Fruit fly (Drosophila melanogaster) whole organism, embryonic: ENCODE data around the gene MESR3.

ENCODE experiments used
- Atf6 ChIP-seq: fragments of 200-800 bp; sonication (Bioruptor generic); IDR thresholded peaks from 2 replicates; pipeline ENCODE4 v1.3.6; 2022; ENCODE audit warnings: missing biosample characterization, missing genetic modification characterization
- CG10654 ChIP-seq: fragments of 200-800 bp; sonication (Bioruptor generic); optimal IDR thresholded peaks from 2 replicates; lab custom pipeline; 2016; ENCODE audit warnings: missing biosample characterization, missing genetic modification characterization
- CG11723 ChIP-seq: fragments of 200-800 bp; sonication (Bioruptor generic); optimal IDR thresholded peaks from 2 replicates; lab custom pipeline; 2017; ENCODE audit warnings: missing biosample characterization, mild to moderate bottlenecking, missing genetic modification characterization
- CG12071 ChIP-seq: fragments of 200-800 bp; sonication (Bioruptor generic); optimal IDR thresholded peaks from 3 replicates; lab custom pipeline; 2018; ENCODE audit warnings: missing biosample characterization, mild to moderate bottlenecking, missing genetic modification characterization
- CG12236 ChIP-seq: fragments of 200-800 bp; sonication (Bioruptor generic); optimal IDR thresholded peaks from 2 replicates; lab custom pipeline; 2016; ENCODE audit warnings: missing biosample characterization, missing genetic modification characterization
- CG13775 ChIP-seq: fragments of 200-800 bp; sonication (Bioruptor generic); optimal IDR thresholded peaks from 3 replicates; lab custom pipeline; 2017; ENCODE audit warnings: missing biosample characterization, mild to moderate bottlenecking, missing genetic modification characterization
- CG14014 ChIP-seq: fragments of 200-800 bp; sonication (Bioruptor generic); IDR thresholded peaks from 2 replicates; pipeline ENCODE4 v1.3.6; 2022; ENCODE audit warnings: missing biosample characterization, missing genetic modification characterization
- CG15011 ChIP-seq: fragments of 200-800 bp; sonication (Bioruptor generic); optimal IDR thresholded peaks from 3 replicates; lab custom pipeline; 2018; ENCODE audit warnings: missing biosample characterization, mild to moderate bottlenecking, missing genetic modification characterization
- CG16779 ChIP-seq: fragments of 200-800 bp; sonication (Bioruptor generic); IDR thresholded peaks from 2 replicates; pipeline ENCODE4 v1.3.6; 2022; ENCODE audit warnings: missing biosample characterization, missing genetic modification characterization
- CG16863 ChIP-seq: fragments of 200-800 bp; sonication (Bioruptor generic); optimal IDR thresholded peaks from 3 replicates; lab custom pipeline; 2016; ENCODE audit warnings: missing biosample characterization, missing genetic modification characterization
- CG17802 ChIP-seq: fragments of 200-800 bp; sonication (Bioruptor generic); optimal IDR thresholded peaks from 2 replicates; lab custom pipeline; 2018; ENCODE audit warnings: missing biosample characterization, mild to moderate bottlenecking, missing genetic modification characterization, moderate library complexity
- CG18476 ChIP-seq: fragments of 200-800 bp; sonication (Bioruptor generic); optimal IDR thresholded peaks from 2 replicates; lab custom pipeline; 2016; ENCODE audit warnings: missing biosample characterization, mild to moderate bottlenecking, missing genetic modification characterization
- CG2678 ChIP-seq: fragments of 200-800 bp; sonication (Bioruptor generic); optimal IDR thresholded peaks from 3 replicates; lab custom pipeline; 2019; ENCODE audit warnings: missing biosample characterization, mild to moderate bottlenecking, missing genetic modification characterization, moderate library complexity
- CG32767 ChIP-seq: fragments of 200-800 bp; sonication (Bioruptor generic); IDR thresholded peaks from 2 replicates; pipeline ENCODE4 v1.3.6; 2022; ENCODE audit warnings: missing biosample characterization, missing genetic modification characterization
- CG3407 ChIP-seq: fragments of 200-800 bp; sonication (Bioruptor generic); optimal IDR thresholded peaks from 2 replicates; lab custom pipeline; 2018; ENCODE audit warnings: missing biosample characterization, mild to moderate bottlenecking, missing genetic modification characterization
- CG4820 ChIP-seq: fragments of 200-800 bp; sonication (Bioruptor generic); optimal IDR thresholded peaks from 3 replicates; lab custom pipeline; 2016; ENCODE audit warnings: missing biosample characterization, missing genetic modification characterization
- CG6175 ChIP-seq: fragments of 200-800 bp; sonication (Bioruptor generic); IDR thresholded peaks from 3 replicates; pipeline ENCODE4 v1.3.6; 2022; ENCODE audit warnings: missing biosample characterization, missing genetic modification characterization
- CG7372 ChIP-seq: fragments of 200-800 bp; sonication (Bioruptor generic); IDR thresholded peaks from 2 replicates; pipeline ENCODE4 v1.3.6; 2022; ENCODE audit warnings: missing biosample characterization, missing genetic modification characterization
- CG8924 ChIP-seq: fragments of 200-800 bp; optimal IDR thresholded peaks from 3 replicates; lab custom pipeline; 2019; ENCODE audit warnings: missing biosample characterization, mild to moderate bottlenecking, missing genetic modification characterization, moderate library complexity
- Camta ChIP-seq: fragments of 200-800 bp; sonication (Bioruptor generic); optimal IDR thresholded peaks from 2 replicates; lab custom pipeline; 2016; ENCODE audit warnings: missing biosample characterization, missing genetic modification characterization
- D19A ChIP-seq: fragments of 200-800 bp; optimal IDR thresholded peaks from 3 replicates; lab custom pipeline; 2019; ENCODE audit warnings: missing biosample characterization, mild to moderate bottlenecking, missing genetic modification characterization, moderate library complexity
- Deaf1 ChIP-seq: fragments of 200-800 bp; optimal IDR thresholded peaks from 3 replicates; lab custom pipeline; 2019; ENCODE audit warnings: missing biosample characterization, mild to moderate bottlenecking, missing genetic modification characterization, moderate library complexity
- Hmr ChIP-seq: fragments of 200-800 bp; sonication (Bioruptor generic); optimal IDR thresholded peaks from 3 replicates; lab custom pipeline; 2017; ENCODE audit warnings: mild to moderate bottlenecking, missing biosample characterization, missing genetic modification reagents, missing genetic modification characterization
- Hr39 ChIP-seq: fragments of >200 bp; optimal IDR thresholded peaks from 2 replicates; lab custom pipeline; 2017
- Med ChIP-seq: fragments of 200-800 bp; sonication (Bioruptor generic); peaks from one replicate; lab custom pipeline; 2016; ENCODE audit warnings: missing biosample characterization, missing genetic modification characterization, mild to moderate bottlenecking, inconsistent platforms, moderate library complexity
- Opbp ChIP-seq: fragments of 200-800 bp; sonication (Bioruptor generic); IDR thresholded peaks from 3 replicates; pipeline ENCODE4 v1.3.6; 2022; ENCODE audit warnings: missing biosample characterization, missing genetic modification characterization; ENCODE audit not compliant: partially characterized antibody
- Rx ChIP-seq: fragments of 200-800 bp; sonication (Bioruptor generic); IDR thresholded peaks from 2 replicates; pipeline ENCODE4 v1.3.6; 2022; ENCODE audit warnings: missing biosample characterization, missing genetic modification characterization
- Sin3A ChIP-seq: fragments of >200 bp; optimal IDR thresholded peaks from 2 replicates; lab custom pipeline; 2018
- Usf ChIP-seq: fragments of 200-800 bp; sonication (Bioruptor generic); optimal IDR thresholded peaks from 2 replicates; lab custom pipeline; 2017; ENCODE audit warnings: missing genotype, missing biosample characterization, missing genetic modification characterization
- Xrp1 ChIP-seq: fragments of 200-800 bp; sonication (Bioruptor generic); IDR thresholded peaks from 2 replicates; pipeline ENCODE4 v1.3.6; 2022; ENCODE audit warnings: missing biosample characterization, missing genetic modification characterization
- al ChIP-seq: fragments of 200-800 bp; sonication (Bioruptor generic); IDR thresholded peaks from 2 replicates; pipeline ENCODE4 v1.3.6; 2022; ENCODE audit warnings: missing biosample characterization, missing genetic modification characterization
- ash1 ChIP-seq: fragments of 200-800 bp; sonication (Bioruptor generic); optimal IDR thresholded peaks from 2 replicates; lab custom pipeline; 2018; ENCODE audit warnings: missing biosample characterization, mild to moderate bottlenecking, missing genetic modification characterization
- ato ChIP-seq: fragments of 200-800 bp; sonication (Bioruptor generic); IDR thresholded peaks from 2 replicates; pipeline ENCODE4 v1.3.6; 2022; ENCODE audit warnings: missing biosample characterization, missing genetic modification characterization; ENCODE audit not compliant: partially characterized antibody
- danr ChIP-seq: fragments of 200-800 bp; sonication (Bioruptor generic); IDR thresholded peaks from 2 replicates; pipeline ENCODE4 v1.3.6; 2022; ENCODE audit warnings: missing biosample characterization, missing genetic modification characterization
- eve ChIP-seq, 2 experiments: fragments of >200 bp; optimal IDR thresholded peaks; 2 replicates each; lab custom pipeline; 2017; ENCODE audit warnings: missing biosample characterization in 2 of 2, missing genetic modification characterization in 2 of 2
- ewg ChIP-seq: fragments of 200-800 bp; sonication (Bioruptor generic); optimal IDR thresholded peaks from 3 replicates; lab custom pipeline; 2017; ENCODE audit warnings: mild to moderate bottlenecking, missing biosample characterization, missing genetic modification reagents, missing genetic modification characterization
- ham ChIP-seq: fragments of 200-800 bp; sonication (Bioruptor generic); IDR thresholded peaks from 2 replicates; pipeline ENCODE4 v1.3.6; 2022; ENCODE audit warnings: missing biosample characterization, missing genetic modification characterization
- ken ChIP-seq: fragments of 200-800 bp; sonication (Bioruptor generic); IDR thresholded peaks from 3 replicates; pipeline ENCODE4 v1.3.6; 2022; ENCODE audit warnings: missing biosample characterization, missing genetic modification characterization
- mam ChIP-seq: fragments of 200-800 bp; sonication (Bioruptor generic); optimal IDR thresholded peaks from 3 replicates; lab custom pipeline; 2016; ENCODE audit warnings: missing biosample characterization, missing genetic modification characterization
- nmo ChIP-seq: fragments of 200-800 bp; sonication (Bioruptor generic); optimal IDR thresholded peaks from 2 replicates; lab custom pipeline; 2018; ENCODE audit warnings: missing biosample characterization, mild to moderate bottlenecking, missing genetic modification characterization, moderate library complexity
- pan ChIP-seq, 4 experiments: fragments of >200 bp in 3 of 4; fragments of 200-800 bp in 1 of 4; sonication (Bioruptor generic) in 1 of 4; optimal IDR thresholded peaks in 3 of 4; IDR thresholded peaks in 1 of 4; 2 replicates each; pipeline versions ENCODE4 v1.3.6 to Lab custom; 2017 to 2022; ENCODE audit warnings: missing biosample characterization in 2 of 4, missing genetic modification characterization in 2 of 4, mixed read lengths in 1 of 4
- schlank ChIP-seq: fragments of 200-800 bp; sonication (Bioruptor generic); optimal IDR thresholded peaks from 2 replicates; lab custom pipeline; 2018; ENCODE audit warnings: missing biosample characterization, mild to moderate bottlenecking, missing genetic modification characterization
- sima ChIP-seq: fragments of 200-800 bp; sonication (Bioruptor generic); optimal IDR thresholded peaks from 2 replicates; lab custom pipeline; 2016; ENCODE audit warnings: missing biosample characterization, missing genetic modification characterization
- sisA ChIP-seq: fragments of 200-800 bp; sonication (Bioruptor generic); IDR thresholded peaks from 2 replicates; pipeline ENCODE4 v1.3.6; 2022; ENCODE audit warnings: missing biosample characterization, missing genetic modification characterization
- sr ChIP-seq: fragments of 200-800 bp; sonication (Bioruptor generic); IDR thresholded peaks from 3 replicates; pipeline ENCODE4 v1.3.6; 2022; ENCODE audit warnings: missing biosample characterization, missing genetic modification characterization
- stc ChIP-seq: fragments of 200-800 bp; sonication (Bioruptor generic); IDR thresholded peaks from 2 replicates; pipeline ENCODE4 v1.3.6; 2022; ENCODE audit warnings: missing biosample characterization, missing genetic modification characterization
- stwl ChIP-seq: fragments of 200-800 bp; sonication (Bioruptor generic); optimal IDR thresholded peaks from 3 replicates; lab custom pipeline; 2018; ENCODE audit warnings: missing biosample characterization, mild to moderate bottlenecking, missing genetic modification characterization, moderate library complexity
- tio ChIP-seq: fragments of 200-800 bp; sonication (Bioruptor generic); optimal IDR thresholded peaks from 2 replicates; lab custom pipeline; 2017; ENCODE audit warnings: missing biosample characterization, missing genetic modification characterization, inconsistent platforms
- wdn ChIP-seq: fragments of 200-800 bp; sonication (Bioruptor generic); IDR thresholded peaks from 2 replicates; pipeline ENCODE4 v1.3.6; 2022; ENCODE audit warnings: missing biosample characterization, missing genetic modification characterization
- zen ChIP-seq: fragments of 200-800 bp; sonication (Bioruptor generic); optimal IDR thresholded peaks from 3 replicates; lab custom pipeline; 2018; ENCODE audit warnings: missing biosample characterization, mild to moderate bottlenecking, missing genetic modification characterization, moderate library complexity

Gene MESR3

DNA sequence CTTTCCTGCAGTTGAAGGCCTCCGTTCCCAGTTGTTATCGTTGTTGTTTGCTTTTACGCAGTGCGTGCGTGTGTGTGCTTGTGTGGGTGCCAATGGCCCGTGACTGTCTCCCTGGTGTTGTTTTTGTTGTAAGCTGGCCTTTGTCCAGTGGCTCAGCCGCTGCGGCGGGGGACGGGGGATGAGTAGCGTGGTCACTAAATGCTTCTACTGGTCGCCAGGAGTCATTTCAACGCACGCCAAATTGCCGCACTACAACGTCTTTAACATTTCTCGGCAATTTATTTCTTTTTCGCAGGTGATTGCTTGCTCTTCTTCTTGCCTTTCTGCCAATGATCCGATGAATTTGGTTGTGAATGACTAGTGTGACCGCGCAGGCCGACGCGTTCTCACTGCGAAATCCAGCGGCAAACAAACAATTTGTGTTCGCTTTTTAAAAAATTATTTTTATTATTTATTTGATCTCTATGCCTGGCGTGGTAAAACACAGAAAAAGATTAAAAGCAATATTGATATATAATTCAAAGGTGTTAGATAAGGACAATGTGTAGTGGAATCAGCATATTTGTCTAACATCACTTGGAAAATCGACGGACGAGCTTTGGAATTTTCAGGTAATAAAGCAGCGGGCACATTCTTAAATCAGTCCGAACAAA is 91.3 kb downstream of the MESR3 start, which contains the start of the genes Faf2 and Grip71 (continued):
- TF ChIP-seq CG10654 (GFP tag; lab: Kevin White, UChicago): peak; percentile 92
- TF ChIP-seq CG11723: peak; percentile 75
- peak; percentile 83 for TF ChIP-seq CG32767 (GFP tag; lab: Robert Waterston, UW)
- TF ChIP-seq CG7372 (GFP tag; lab: Robert Waterston, UW): peak; percentile 95
- TF ChIP-seq CG4820 (GFP tag; lab: Kevin White, UChicago): peak; percentile 88
- TF ChIP-seq zen (tag; lab: Kevin White, UChicago): peak; percentile 94
- TF ChIP-seq ato (GFP tag; lab: Robert Waterston, UW): no peak
- TF ChIP-seq sisA: peak; percentile 98
- TF ChIP-seq Rx (GFP tag; lab: Robert Waterston, UW): peak; percentile 93
- peak; percentile 80 for TF ChIP-seq CG3407 (GFP tag; lab: Kevin White, UChicago)
- TF ChIP-seq CG12071: peak; percentile 41
- TF ChIP-seq al (GFP tag; lab: Robert Waterston, UW): peak; percentile 95
- peak; percentile 88 for TF ChIP-seq Hmr
- TF ChIP-seq schlank (tag; lab: Kevin White, UChicago): peak; percentile 44
- no peak for TF ChIP-seq Hr39 (lab: Kevin White, UChicago)
- TF ChIP-seq CG2678 (tag; lab: Kevin White, UChicago): peak; percentile 89
- peak; percentile 74 for TF ChIP-seq stwl (tag; lab: Kevin White, UChicago)
- TF ChIP-seq Xrp1: peak; percentile 94
- peak; percentile 84 for TF ChIP-seq CG6175
- TF ChIP-seq CG8924 (tag; lab: Kevin White, UChicago): peak; percentile 86
- TF ChIP-seq stc: peak; percentile 91
- TF ChIP-seq CG18476 (GFP tag; lab: Kevin White, UChicago): peak; percentile 90
- TF ChIP-seq nmo (GFP tag; lab: Kevin White, UChicago): peak; percentile 97
- peak; percentile 58 for TF ChIP-seq Deaf1 (tag; lab: Kevin White, UChicago)
- no peak for TF ChIP-seq eve (GFP tag; optimal IDR thresholded peaks at IDR 0.05; lab: Kevin White, UChicago)
- peak; percentile 93 for TF ChIP-seq mam (GFP tag; lab: Kevin White, UChicago)
- TF ChIP-seq Sin3A (lab: Kevin White, UChicago): peak; percentile 94
- peak; percentile 87 for TF ChIP-seq Usf
- no peak for TF ChIP-seq ash1 (GFP tag; lab: Kevin White, UChicago)
- TF ChIP-seq CG16863 (GFP tag; lab: Kevin White, UChicago): peak; percentile 76
- TF ChIP-seq CG12236: no peak
- peak; percentile 85 for TF ChIP-seq ewg
- TF ChIP-seq ham (GFP tag; lab: Robert Waterston, UW): peak; percentile 82
- TF ChIP-seq CG15011 (GFP tag; lab: Kevin White, UChicago): peak; percentile 56
- TF ChIP-seq sima (GFP tag; lab: Kevin White, UChicago): no peak
- TF ChIP-seq CG14014 (GFP tag; lab: Robert Waterston, UW): peak; percentile 95
- peak; percentile 91 for TF ChIP-seq CG13775
- TF ChIP-seq sr (GFP tag; lab: Robert Waterston, UW): peak; percentile 72; the same call in 1 of the 3 replicates
- TF ChIP-seq Atf6 (GFP tag; lab: Robert Waterston, UW): peak; percentile 88
- peak; percentile 96 for TF ChIP-seq ken
- no peak for TF ChIP-seq pan (optimal IDR thresholded peaks at IDR 0.05; lab: Kevin White, UChicago)
- peak in 1 of 2 experiments; percentile 95 for TF ChIP-seq pan (GFP tag; optimal IDR thresholded peaks at IDR 0.05 in 1 of 2, IDR thresholded peaks at IDR 0.05 in 1 of 2)
- peak; percentile 94 for TF ChIP-seq CG17802 (tag; lab: Kevin White, UChicago)
- peak; percentile 89; the same call in 1 of the 2 replicates for TF ChIP-seq danr
- peak; percentile 76 for TF ChIP-seq Camta
- TF ChIP-seq Med (GFP tag; lab: Kevin White, UChicago): peak; percentile 97
- peak; percentile 83; the same call in 1 of the 2 replicates for TF ChIP-seq CG16779 (GFP tag; lab: Robert Waterston, UW)
- TF ChIP-seq D19A (tag; lab: Kevin White, UChicago): peak; percentile 74
- peak; percentile 31; the same call in 1 of the 3 replicates for TF ChIP-seq Opbp (GFP tag; lab: Robert Waterston, UW)
- peak; percentile 93 for TF ChIP-seq tio (GFP tag; lab: Kevin White, UChicago)
- TF ChIP-seq wdn: peak; percentile 93
